Fruit fly (Drosophila melanogaster): ENCODE measurements around the gene pins.

Gene pins

dm6 chr3R:27557970-27558659 is 24.5 kb upstream of the pins start (continued):
- TF ChIP-seq kni (GFP tag; optimal IDR thresholded peaks at IDR 0.05) (no peak), Dp (GFP tag; optimal IDR thresholded peaks at IDR 0.05) (no peak), CG3407 (GFP tag; optimal IDR thresholded peaks at IDR 0.05) (no peak), CG2120 (GFP tag; optimal IDR thresholded peaks at IDR 0.05) (peak; percentile 20), CG17912 (GFP tag; optimal IDR thresholded peaks at IDR 0.05) (no peak), caup (GFP tag; optimal IDR thresholded peaks at IDR 0.05; ENCODE audit: severe bottlenecking) (no peak), CG2678 (tag; optimal IDR thresholded peaks at IDR 0.05) (no peak), hkb (optimal IDR thresholded peaks at IDR 0.05) (no peak), hkb (GFP tag; IDR thresholded peaks at IDR 0.05) (no peak), odd (GFP tag; optimal IDR thresholded peaks at IDR 0.05) (no peak), CG34422 (GFP tag; IDR thresholded peaks at IDR 0.05) (no peak), mld (GFP tag; IDR thresholded peaks at IDR 0.05; ENCODE audit: partially characterized antibody) (0 out of 3 replicates have a peak, but pooled peaks have one; percentile 25), scrt (GFP tag; optimal IDR thresholded peaks at IDR 0.05) (no peak), CG9817 (tag; optimal IDR thresholded peaks at IDR 0.05) (no peak), Neu2 (GFP tag; optimal IDR thresholded peaks at IDR 0.05; ENCODE audit: borderline replicate concordance) (no peak), CG7987 (GFP tag; optimal IDR thresholded peaks at IDR 0.05) (no peak), Atf6 (GFP tag; IDR thresholded peaks at IDR 0.05) (peak; percentile 25; the same call in 1 of the 2 replicates), CG9932 (GFP tag; IDR thresholded peaks at IDR 0.05) (no peak), chif (GFP tag; optimal IDR thresholded peaks at IDR 0.05) (no peak), nerfin-1 (tag; optimal IDR thresholded peaks at IDR 0.05) (peak; percentile 99), gfzf (GFP tag; optimal IDR thresholded peaks at IDR 0.05) (no peak), crol (GFP tag; IDR thresholded peaks at IDR 0.05) (0 out of 2 replicates have a peak, but pooled peaks have one; percentile 15), run (tag; optimal IDR thresholded peaks at IDR 0.05) (no peak), dmrt99B (tag; optimal IDR thresholded peaks at IDR 0.05) (no peak), zf30C (GFP tag; optimal IDR thresholded peaks at IDR 0.05) (no peak), CG16779 (GFP tag; IDR thresholded peaks at IDR 0.05) (no peak), CG2199 (GFP tag; IDR thresholded peaks at IDR 0.05) (no peak), fd96Cb (tag; optimal IDR thresholded peaks at IDR 0.05) (peak; percentile 5), usp (GFP tag; optimal IDR thresholded peaks at IDR 0.05) (no peak), Dek (tag; optimal IDR thresholded peaks at IDR 0.05) (no peak), eve (GFP tag; optimal IDR thresholded peaks at IDR 0.05) (no peak), disco-r (GFP tag; optimal IDR thresholded peaks at IDR 0.05) (no peak), CG42726 (GFP tag; IDR thresholded peaks at IDR 0.05; ENCODE audit: partially characterized antibody) (no peak), Six4 (GFP tag; optimal IDR thresholded peaks at IDR 0.05) (no peak), CG17186 (GFP tag; optimal IDR thresholded peaks at IDR 0.05) (no peak), btn (GFP tag; optimal IDR thresholded peaks at IDR 0.05) (no peak), Fer2 (tag; optimal IDR thresholded peaks at IDR 0.05) (no peak), CG8944 (GFP tag; optimal IDR thresholded peaks at IDR 0.05) (no peak), BtbVII (GFP tag; optimal IDR thresholded peaks at IDR 0.05) (no peak), lbe (GFP tag; optimal IDR thresholded peaks at IDR 0.05) (no peak), Dbx (GFP tag; IDR thresholded peaks at IDR 0.05) (no peak), CG13894 (tag; optimal IDR thresholded peaks at IDR 0.05) (peak; percentile 93), lab (GFP tag; optimal IDR thresholded peaks at IDR 0.05) (no peak), CG5953 (GFP tag; IDR thresholded peaks at IDR 0.05) (no peak), CG10147 (GFP tag; optimal IDR thresholded peaks at IDR 0.05) (no peak), Sry-β (GFP tag; optimal IDR thresholded peaks at IDR 0.05) (no peak), amos (GFP tag; IDR thresholded peaks at IDR 0.05; ENCODE audit: partially characterized antibody) (no peak), CG10321 (GFP tag; IDR thresholded peaks at IDR 0.05) (no peak), CG6254 (GFP tag; optimal IDR thresholded peaks at IDR 0.05) (no peak)

All from whole organism, embryonic.